Worm (Caenorhabditis elegans) whole organism, early embryonic: Measurements from ENCODE around the gene W07G4.1.

Source experiments
- F13C5.2 ChIP-seq: sonication (generic microtip); optimal IDR thresholded peaks from 2 replicates; lab custom pipeline; 2017; ENCODE audit warnings: mild to moderate bottlenecking, missing genetic modification characterization, inconsistent platforms, missing compliant biosample characterization
- scrt-1 ChIP-seq: fragments of 200-800 bp; sonication (Bioruptor generic); IDR thresholded peaks from 2 replicates; pipeline ENCODE4 v1.3.6; 2022; ENCODE audit warnings: missing genetic modification characterization, missing compliant biosample characterization

DNA sequence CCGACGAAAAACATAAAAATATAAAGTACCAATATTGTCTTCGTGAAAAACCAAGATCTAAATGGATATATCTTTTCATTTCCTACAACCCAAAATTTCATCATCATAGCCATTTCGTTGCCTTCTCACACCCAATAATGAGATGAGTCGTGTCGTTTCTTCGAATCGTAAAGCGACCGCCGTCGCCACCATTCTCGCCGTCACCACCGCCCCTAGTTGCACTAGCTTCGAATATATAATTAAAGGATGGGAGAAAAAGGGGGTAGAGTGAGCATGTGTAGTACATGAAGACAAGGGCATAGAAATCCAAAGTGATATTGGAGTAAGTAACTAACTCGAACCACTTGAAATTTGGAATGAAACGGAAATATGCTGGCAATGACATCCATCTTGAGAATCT lies 11.1 kb upstream of the W07G4.1 start:
- TF ChIP-seq F13C5.2 (tag; lab: Kevin White, UChicago) (no peak), scrt-1 (GFP tag; lab: Robert Waterston, UW) (no peak)
